Fruit fly (Drosophila melanogaster) whole organism, embryonic: ENCODE measurements around the gene lin-52.

Experiments
- Bdp1 ChIP-seq: fragments of 200-800 bp; sonication (Bioruptor generic); optimal IDR thresholded peaks from 3 replicates; lab custom pipeline; 2016; ENCODE audit warnings: missing biosample characterization, missing genetic modification characterization
- Bteb2 ChIP-seq: fragments of 200-800 bp; sonication (Bioruptor generic); optimal IDR thresholded peaks from 2 replicates; lab custom pipeline; 2016; ENCODE audit warnings: missing biosample characterization, missing genetic modification characterization
- CG1024 ChIP-seq: fragments of 200-800 bp; sonication (Bioruptor generic); IDR thresholded peaks from 2 replicates; pipeline ENCODE4 v1.3.6; 2022; ENCODE audit warnings: missing biosample characterization, missing genetic modification characterization
- CG10274 ChIP-seq: fragments of 200-800 bp; sonication (Bioruptor generic); optimal IDR thresholded peaks from 3 replicates; lab custom pipeline; 2017; ENCODE audit warnings: missing biosample characterization, mild to moderate bottlenecking, missing genetic modification characterization
- CG10565 ChIP-seq: fragments of 200-800 bp; sonication (Bioruptor generic); optimal IDR thresholded peaks from 3 replicates; lab custom pipeline; 2016; ENCODE audit warnings: missing biosample characterization, mild to moderate bottlenecking, missing genetic modification characterization
- CG10979 ChIP-seq: fragments of 200-800 bp; sonication (Bioruptor generic); optimal IDR thresholded peaks from 2 replicates; lab custom pipeline; 2018; ENCODE audit warnings: missing biosample characterization, mild to moderate bottlenecking, missing genetic modification characterization, moderate library complexity
- CG11085 ChIP-seq: fragments of 200-800 bp; sonication (Bioruptor generic); IDR thresholded peaks from 2 replicates; pipeline ENCODE4 v1.3.6; 2022; ENCODE audit warnings: missing biosample characterization, missing genetic modification characterization
- CG13296 ChIP-seq: fragments of 200-800 bp; sonication (Bioruptor generic); optimal IDR thresholded peaks from 3 replicates; lab custom pipeline; 2018; ENCODE audit warnings: missing biosample characterization, mild to moderate bottlenecking, missing genetic modification characterization
- CG14710 ChIP-seq: fragments of 200-800 bp; sonication (Bioruptor generic); optimal IDR thresholded peaks from 3 replicates; lab custom pipeline; 2019; ENCODE audit warnings: missing biosample characterization, mild to moderate bottlenecking, missing genetic modification characterization, moderate library complexity
- CG18011 ChIP-seq: fragments of 200-800 bp; sonication (Bioruptor generic); optimal IDR thresholded peaks from 2 replicates; lab custom pipeline; 2017; ENCODE audit warnings: missing biosample characterization, missing genetic modification characterization, mild to moderate bottlenecking, moderate library complexity, missing genotype
- CG1832 ChIP-seq: fragments of 200-800 bp; sonication (Bioruptor generic); optimal IDR thresholded peaks from 2 replicates; lab custom pipeline; 2017; ENCODE audit warnings: missing biosample characterization, mild to moderate bottlenecking, missing genetic modification characterization, inconsistent platforms
- CG18764 ChIP-seq: fragments of 200-800 bp; sonication (Bioruptor generic); optimal IDR thresholded peaks from 3 replicates; lab custom pipeline; 2016; ENCODE audit warnings: missing biosample characterization, missing genetic modification characterization
- CG2678 ChIP-seq: fragments of 200-800 bp; sonication (Bioruptor generic); optimal IDR thresholded peaks from 3 replicates; lab custom pipeline; 2019; ENCODE audit warnings: missing biosample characterization, mild to moderate bottlenecking, missing genetic modification characterization, moderate library complexity
- CG30403 ChIP-seq: fragments of 200-800 bp; sonication (Bioruptor generic); optimal IDR thresholded peaks from 3 replicates; lab custom pipeline; 2016; ENCODE audit warnings: missing biosample characterization, missing genetic modification characterization
- CG31365 ChIP-seq: fragments of 200-800 bp; sonication (Bioruptor generic); optimal IDR thresholded peaks from 2 replicates; lab custom pipeline; 2018; ENCODE audit warnings: missing biosample characterization, mild to moderate bottlenecking, missing genetic modification characterization
- CG32767 ChIP-seq: fragments of 200-800 bp; sonication (Bioruptor generic); IDR thresholded peaks from 2 replicates; pipeline ENCODE4 v1.3.6; 2022; ENCODE audit warnings: missing biosample characterization, missing genetic modification characterization
- CG5180 ChIP-seq: fragments of 200-800 bp; sonication (Bioruptor generic); optimal IDR thresholded peaks from 3 replicates; lab custom pipeline; 2017; ENCODE audit warnings: missing biosample characterization, missing genetic modification characterization, mild to moderate bottlenecking, moderate library complexity, missing genetic modification reagents
- CG6254 ChIP-seq: fragments of 200-800 bp; sonication (Bioruptor generic); optimal IDR thresholded peaks from 3 replicates; lab custom pipeline; 2017; ENCODE audit warnings: mild to moderate bottlenecking, missing biosample characterization, missing genetic modification reagents, missing genetic modification characterization
- CG6765 ChIP-seq: fragments of 200-800 bp; sonication (Bioruptor generic); optimal IDR thresholded peaks from 3 replicates; lab custom pipeline; 2017; ENCODE audit warnings: missing biosample characterization, mild to moderate bottlenecking, missing genetic modification characterization
- CG6813 ChIP-seq: fragments of 200-800 bp; sonication (Bioruptor generic); optimal IDR thresholded peaks from 2 replicates; lab custom pipeline; 2017; ENCODE audit warnings: missing biosample characterization, missing genetic modification characterization, mild to moderate bottlenecking, moderate library complexity, missing genetic modification reagents
- Chrac-16 ChIP-seq: fragments of 200-800 bp; sonication (Bioruptor generic); optimal IDR thresholded peaks from 3 replicates; lab custom pipeline; 2016; ENCODE audit warnings: missing biosample characterization, missing genetic modification characterization
- Dip2 ChIP-seq: fragments of 200-800 bp; sonication (Bioruptor generic); IDR thresholded peaks from 2 replicates; pipeline ENCODE4 v1.3.6; 2022; ENCODE audit warnings: missing biosample characterization, missing genetic modification characterization
- Jarid2 ChIP-seq: fragments of 200-800 bp; sonication (Bioruptor generic); optimal IDR thresholded peaks from 3 replicates; lab custom pipeline; 2017; ENCODE audit warnings: mild to moderate bottlenecking, missing biosample characterization, missing genetic modification reagents, missing genetic modification characterization
- NFAT ChIP-seq: fragments of 200-800 bp; sonication (Bioruptor generic); IDR thresholded peaks from 2 replicates; pipeline ENCODE4 v1.3.6; 2022; ENCODE audit warnings: missing biosample characterization, missing genetic modification characterization
- Nf-YC ChIP-seq: fragments of 200-800 bp; optimal IDR thresholded peaks from 3 replicates; lab custom pipeline; 2019; ENCODE audit warnings: missing biosample characterization, mild to moderate bottlenecking, missing genetic modification characterization, moderate library complexity
- Vsx1 ChIP-seq: fragments of 200-800 bp; sonication (Bioruptor generic); optimal IDR thresholded peaks from 2 replicates; lab custom pipeline; 2017; ENCODE audit warnings: missing biosample characterization, mild to moderate bottlenecking, missing genetic modification characterization, missing genetic modification reagents
- ase ChIP-seq: fragments of 200-800 bp; sonication (Bioruptor generic); IDR thresholded peaks from 3 replicates; pipeline ENCODE4 v1.3.6; 2022; ENCODE audit warnings: missing biosample characterization, missing genetic modification characterization
- bigmax ChIP-seq: fragments of 200-800 bp; sonication (Bioruptor generic); optimal IDR thresholded peaks from 2 replicates; lab custom pipeline; 2018; ENCODE audit warnings: missing biosample characterization, mild to moderate bottlenecking, missing genetic modification characterization
- crol ChIP-seq: fragments of 200-800 bp; sonication (Bioruptor generic); IDR thresholded peaks from 2 replicates; pipeline ENCODE4 v1.3.6; 2022; ENCODE audit warnings: missing biosample characterization, missing genetic modification characterization
- en ChIP-seq: fragments of 200-800 bp; sonication (Bioruptor generic); optimal IDR thresholded peaks from 2 replicates; lab custom pipeline; 2016; ENCODE audit warnings: missing biosample characterization, missing genetic modification characterization
- exex ChIP-seq: fragments of 200-800 bp; sonication (Bioruptor generic); optimal IDR thresholded peaks from 4 replicates; lab custom pipeline; 2018; ENCODE audit warnings: missing biosample characterization, mild to moderate bottlenecking, missing genetic modification characterization, moderate library complexity
- fd102C ChIP-seq: fragments of 200-800 bp; sonication (Bioruptor generic); optimal IDR thresholded peaks from 2 replicates; lab custom pipeline; 2018; ENCODE audit warnings: missing biosample characterization, mild to moderate bottlenecking, missing genetic modification characterization, moderate library complexity
- fd96Cb ChIP-seq: fragments of 200-800 bp; sonication (Bioruptor generic); optimal IDR thresholded peaks from 2 replicates; lab custom pipeline; 2018; ENCODE audit warnings: missing biosample characterization, mild to moderate bottlenecking, missing genetic modification characterization, moderate library complexity
- ftz-f1 ChIP-seq: fragments of 200-800 bp; sonication (Bioruptor generic); optimal IDR thresholded peaks from 2 replicates; lab custom pipeline; 2016; ENCODE audit warnings: missing biosample characterization, missing genetic modification characterization
- fu2 ChIP-seq: fragments of 200-800 bp; sonication (Bioruptor generic); optimal IDR thresholded peaks from 2 replicates; lab custom pipeline; 2016; ENCODE audit warnings: missing biosample characterization, missing genetic modification characterization
- kay ChIP-seq: fragments of 200-800 bp; sonication (Bioruptor generic); optimal IDR thresholded peaks from 2 replicates; lab custom pipeline; 2016; ENCODE audit warnings: missing biosample characterization, missing genetic modification characterization
- mirr ChIP-seq: fragments of 200-800 bp; sonication (Bioruptor generic); optimal IDR thresholded peaks from 3 replicates; lab custom pipeline; 2018; ENCODE audit warnings: missing biosample characterization, mild to moderate bottlenecking, missing genetic modification characterization
- pho ChIP-seq: fragments of 200-800 bp; sonication (Bioruptor generic); optimal IDR thresholded peaks from 2 replicates; lab custom pipeline; 2016; ENCODE audit warnings: missing biosample characterization, missing genetic modification characterization
- pnt ChIP-seq: fragments of 200-800 bp; sonication (Bioruptor generic); optimal IDR thresholded peaks from 3 replicates; lab custom pipeline; 2016; ENCODE audit warnings: missing biosample characterization, missing genetic modification characterization
- prd ChIP-seq, 3 experiments: fragments of >200 bp in 2 of 3; fragments of 200-800 bp in 1 of 3; sonication (Bioruptor generic) in 1 of 3; optimal IDR thresholded peaks in 2 of 3; IDR thresholded peaks in 1 of 3; 2 replicates in 2 of 3; 3 replicates in 1 of 3; pipeline versions ENCODE4 v1.3.6 to Lab custom; 2017 to 2022; ENCODE audit warnings: missing biosample characterization in 1 of 3, missing genetic modification characterization in 1 of 3
- ranshi ChIP-seq: fragments of 200-800 bp; sonication (Bioruptor generic); IDR thresholded peaks from 2 replicates; pipeline ENCODE4 v1.3.6; 2022; ENCODE audit warnings: missing biosample characterization, missing genetic modification characterization
- run ChIP-seq: fragments of 200-800 bp; sonication (Bioruptor generic); optimal IDR thresholded peaks from 3 replicates; lab custom pipeline; 2018; ENCODE audit warnings: missing biosample characterization, mild to moderate bottlenecking, missing genetic modification characterization
- schlank ChIP-seq: fragments of 200-800 bp; sonication (Bioruptor generic); optimal IDR thresholded peaks from 2 replicates; lab custom pipeline; 2018; ENCODE audit warnings: missing biosample characterization, mild to moderate bottlenecking, missing genetic modification characterization
- ssp ChIP-seq: fragments of 200-800 bp; sonication (Bioruptor generic); IDR thresholded peaks from 2 replicates; pipeline ENCODE4 v1.3.6; 2022; ENCODE audit warnings: missing biosample characterization, missing genetic modification characterization
- tap ChIP-seq: fragments of 200-800 bp; optimal IDR thresholded peaks from 3 replicates; lab custom pipeline; 2019; ENCODE audit warnings: missing biosample characterization, mild to moderate bottlenecking, missing genetic modification characterization, moderate library complexity
- tna ChIP-seq: fragments of 200-800 bp; sonication (Bioruptor generic); IDR thresholded peaks from 2 replicates; pipeline ENCODE4 v1.3.6; 2022; ENCODE audit warnings: missing biosample characterization, missing genetic modification characterization; ENCODE audit not compliant: partially characterized antibody
- vvl ChIP-seq: fragments of 200-800 bp; sonication (Bioruptor generic); IDR thresholded peaks from 2 replicates; pipeline ENCODE4 v1.3.6; 2022; ENCODE audit warnings: missing biosample characterization, missing genetic modification characterization

Gene lin-52

dm6 chrX:5745840-5746815, 8.6 kb downstream of the lin-52 start (continued):
- TF ChIP-seq CG10274 (GFP tag; lab: Kevin White, UChicago): peak; percentile 32
- TF ChIP-seq crol (GFP tag; lab: Robert Waterston, UW): peak; percentile 87
- peak; percentile 61 for TF ChIP-seq CG10979 (tag; lab: Kevin White, UChicago)
- peak; percentile 54 for TF ChIP-seq CG1024 (GFP tag; lab: Robert Waterston, UW)
- TF ChIP-seq schlank (tag; lab: Kevin White, UChicago): peak; percentile 70
- TF ChIP-seq CG1832 (GFP tag; lab: Kevin White, UChicago): no peak
- TF ChIP-seq pnt (GFP tag; lab: Kevin White, UChicago): peak; percentile 58
- peak; percentile 84 for TF ChIP-seq vvl
- no peak for TF ChIP-seq CG10565 (GFP tag; lab: Kevin White, UChicago)
- peak; percentile 55 for TF ChIP-seq Bteb2 (GFP tag; lab: Kevin White, UChicago)
- TF ChIP-seq tna (GFP tag; lab: Robert Waterston, UW): no peak
- TF ChIP-seq CG32767 (GFP tag; lab: Robert Waterston, UW): no peak
- peak; percentile 21 for TF ChIP-seq CG31365 (tag; lab: Kevin White, UChicago)
- TF ChIP-seq CG13296: peak; percentile 74
- TF ChIP-seq run: peak; percentile 29
- TF ChIP-seq CG30403 (GFP tag; lab: Kevin White, UChicago): peak; percentile 60
- TF ChIP-seq Chrac-16 (GFP tag; lab: Kevin White, UChicago): peak; percentile 57
- TF ChIP-seq Vsx1 (GFP tag; lab: Kevin White, UChicago): peak; percentile 3
- TF ChIP-seq Bdp1 (GFP tag; lab: Kevin White, UChicago): peak; percentile 47
- peak; percentile 78 for TF ChIP-seq ranshi (GFP tag; lab: Robert Waterston, UW)
- TF ChIP-seq fd96Cb (tag; lab: Kevin White, UChicago): peak; percentile 40
- peak; percentile 63 for TF ChIP-seq CG5180 (GFP tag; lab: Kevin White, UChicago)
- TF ChIP-seq Dip2 (GFP tag; lab: Robert Waterston, UW): no peak
- peak; percentile 54 for TF ChIP-seq fu2
- peak; percentile 18 for TF ChIP-seq en (GFP tag; lab: Kevin White, UChicago)
- peak; percentile 70; the same call in 2 of the 3 replicates for TF ChIP-seq ase
- TF ChIP-seq mirr (GFP tag; lab: Kevin White, UChicago): peak; percentile 64
- peak; percentile 50 for TF ChIP-seq CG11085 (GFP tag; lab: Robert Waterston, UW)
- peak; percentile 54 for TF ChIP-seq CG6765 (GFP tag; lab: Kevin White, UChicago)
- no peak for TF ChIP-seq bigmax
- peak; percentile 0 for TF ChIP-seq CG6254 (GFP tag; lab: Kevin White, UChicago)
- TF ChIP-seq Jarid2 (GFP tag; lab: Kevin White, UChicago): peak; percentile 55
- peak; percentile 22 for TF ChIP-seq ftz-f1 (GFP tag; lab: Kevin White, UChicago)
- TF ChIP-seq CG6813: peak; percentile 59
- TF ChIP-seq exex (tag; lab: Kevin White, UChicago): peak; percentile 48
- peak; percentile 43 for TF ChIP-seq CG14710 (tag; lab: Kevin White, UChicago)
- peak; percentile 83 for TF ChIP-seq NFAT
- TF ChIP-seq ssp (GFP tag; lab: Robert Waterston, UW): peak; percentile 64
- TF ChIP-seq fd102C (GFP tag; lab: Kevin White, UChicago): no peak
- TF ChIP-seq pho (GFP tag; lab: Kevin White, UChicago): peak; percentile 49
- no peak for TF ChIP-seq kay (GFP tag; lab: Kevin White, UChicago)
- TF ChIP-seq CG2678 (tag; lab: Kevin White, UChicago): peak; percentile 84
- TF ChIP-seq tap (tag; lab: Kevin White, UChicago): peak; percentile 71
- TF ChIP-seq CG18764 (GFP tag; lab: Kevin White, UChicago): no peak
- peak; percentile 35 for TF ChIP-seq CG18011
- peak; percentile 68 for TF ChIP-seq Nf-YC (tag; lab: Kevin White, UChicago)
- TF ChIP-seq prd (optimal IDR thresholded peaks at IDR 0.05; lab: Kevin White, UChicago): no peak
- TF ChIP-seq prd (GFP tag; IDR thresholded peaks at IDR 0.05; lab: Robert Waterston, UW): peak; percentile 79
